Worm (Caenorhabditis elegans) whole organism, L1 larva: Measurements from ENCODE around the gene F23F12.3.

Source experiments
- dsc-1 ChIP-seq: sonication (generic microtip); optimal IDR thresholded peaks from 2 replicates; lab custom pipeline; 2016; ENCODE audit warnings: mild to moderate bottlenecking, missing genetic modification characterization, missing compliant biosample characterization
- egl-27 ChIP-seq, 2 experiments: fragments of 150-350 bp in 1 of 2; sonication (generic microtip); optimal IDR thresholded peaks; 3 replicates each; lab custom pipeline; 2017 to 2018; ENCODE audit warnings: missing biosample characterization in 2 of 2, missing genetic modification characterization in 2 of 2, missing genetic modification reagents in 2 of 2
- fkh-4 ChIP-seq: sonication (generic microtip); optimal IDR thresholded peaks from 2 replicates; lab custom pipeline; 2016; ENCODE audit warnings: missing compliant biosample characterization, missing genetic modification characterization, borderline replicate concordance
- lin-13 ChIP-seq: fragments of 150-350 bp; optimal IDR thresholded peaks from 2 replicates; lab custom pipeline; 2014; ENCODE audit warnings: missing biosample characterization, missing genetic modification reagents, missing genetic modification characterization
- nhr-11 ChIP-seq: fragments of 150-350 bp; optimal IDR thresholded peaks from 2 replicates; lab custom pipeline; 2014; ENCODE audit warnings: missing biosample characterization, missing genetic modification characterization
- nhr-12 ChIP-seq: sonication (generic microtip); optimal IDR thresholded peaks from 2 replicates; lab custom pipeline; 2017; ENCODE audit warnings: missing biosample characterization, missing genetic modification characterization
- sup-37 ChIP-seq: fragments of 200-800 bp; sonication (Bioruptor generic); optimal IDR thresholded peaks from 2 replicates; lab custom pipeline; 2018; ENCODE audit warnings: mild to moderate bottlenecking, missing genetic modification characterization, missing compliant biosample characterization
- tlp-1 ChIP-seq: fragments of 150-350 bp; optimal IDR thresholded peaks from 2 replicates; lab custom pipeline; 2014; ENCODE audit warnings: missing biosample characterization, missing genetic modification characterization
- unc-30 ChIP-seq: sonication (generic microtip); optimal IDR thresholded peaks from 2 replicates; lab custom pipeline; 2017; ENCODE audit warnings: missing biosample characterization, missing genetic modification characterization

DNA sequence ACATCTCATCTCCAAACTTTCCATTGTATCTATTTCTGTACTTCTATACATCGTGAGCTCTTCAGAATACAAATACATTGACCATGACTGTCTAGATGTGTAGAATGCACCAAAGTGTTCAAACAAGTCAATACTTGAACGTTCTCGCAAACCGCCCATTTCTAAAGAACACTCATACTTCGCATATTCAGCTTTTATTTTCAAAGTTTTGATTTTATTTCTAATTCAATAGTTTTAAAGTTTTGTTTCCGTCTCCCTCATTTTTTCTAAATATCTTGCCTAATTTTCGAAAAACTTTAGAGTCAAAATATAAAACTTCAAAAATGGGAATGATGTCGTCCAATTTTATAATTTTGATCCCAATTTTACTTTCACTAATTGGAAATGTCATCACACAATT, 27.6 kb downstream of the F23F12.3 start, which contains the start of gene pqn-10:
- TF ChIP-seq nhr-11 (no peak), dsc-1 (tag; lab: Kevin White, UChicago) (no peak), egl-27 (tag; optimal IDR thresholded peaks at IDR 0.05; lab: Kevin White, UChicago) (no peak), tlp-1 (no peak), nhr-12 (tag; lab: Kevin White, UChicago) (no peak), fkh-4 (tag; lab: Kevin White, UChicago) (no peak), unc-30 (tag; lab: Kevin White, UChicago) (no peak), lin-13 (no peak), sup-37 (GFP tag; lab: Kevin White, UChicago) (no peak)
